Worm (Caenorhabditis elegans) whole organism, L4 larva: Measurements from ENCODE around the gene R01H2.8.

ENCODE experiments used
- ama-1 ChIP-seq: fragments of 150-350 bp; optimal IDR thresholded peaks from 2 replicates; lab custom pipeline; 2014; ENCODE audit warnings: inconsistent platforms, mixed read lengths
- ces-1 ChIP-seq: fragments of 150-350 bp; sonication (generic microtip); optimal IDR thresholded peaks from 4 replicates; lab custom pipeline; 2014; ENCODE audit warnings: missing biosample characterization, missing genetic modification reagents, missing genetic modification characterization
- egl-27 ChIP-seq: sonication (generic microtip); optimal IDR thresholded peaks from 3 replicates; lab custom pipeline; 2017; ENCODE audit warnings: missing biosample characterization, missing genetic modification reagents, missing genetic modification characterization
- lin-13 ChIP-seq: fragments of 150-350 bp; optimal IDR thresholded peaks from 2 replicates; lab custom pipeline; 2014; ENCODE audit warnings: missing biosample characterization, missing genetic modification reagents, missing genetic modification characterization
- lin-38 ChIP-seq: fragments of 200-800 bp; sonication (Bioruptor generic); IDR thresholded peaks from 2 replicates; pipeline ENCODE4 v1.3.6; 2022; ENCODE audit warnings: missing genetic modification reagents, missing genetic modification characterization, missing compliant biosample characterization
- nhr-237 ChIP-seq: sonication (generic microtip); optimal IDR thresholded peaks from 2 replicates; lab custom pipeline; 2017; ENCODE audit warnings: missing biosample characterization, missing genetic modification characterization
- nhr-41 ChIP-seq: fragments of 200-800 bp; sonication (Bioruptor generic); IDR thresholded peaks from 2 replicates; pipeline ENCODE4 v1.3.6; 2022; ENCODE audit warnings: missing genetic modification reagents, missing genetic modification characterization, missing compliant biosample characterization

DNA sequence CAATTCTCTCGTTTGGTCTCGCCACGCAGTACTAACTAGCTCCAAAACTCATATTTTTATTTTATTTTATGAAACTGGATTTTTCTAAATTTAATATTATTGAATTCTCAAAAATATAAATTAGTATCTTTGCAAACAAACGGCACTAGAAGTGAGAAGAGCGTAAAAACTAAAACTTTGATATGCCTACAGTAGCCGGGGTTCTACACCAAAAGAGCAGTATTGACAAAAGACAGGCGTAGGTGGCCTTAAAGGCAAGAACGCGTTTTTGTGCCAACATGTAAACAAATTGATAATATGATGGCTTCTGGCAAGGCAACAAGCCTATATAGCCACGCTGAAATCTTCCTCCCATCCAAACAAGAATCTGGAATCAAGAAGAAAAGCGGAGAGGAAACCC, 6.3 kb upstream of the R01H2.8 start, which contains the start of gene R01H2.1:
- TF ChIP-seq ama-1 (no peak), nhr-237 (tag; lab: Kevin White, UChicago) (no peak), egl-27 (no peak), lin-38 (GFP tag; lab: Robert Waterston, UW) (no peak), ces-1 (GFP tag; lab: Kevin White, UChicago) (no peak), lin-13 (no peak), nhr-41 (GFP tag; lab: Robert Waterston, UW) (no peak)
